Fruit fly (Drosophila melanogaster) whole organism: ENCODE measurements around the gene CG34163.
A peak's percentile ranks its signal among the peaks of the same experiment; 100 is the strongest.

Experiments
- CG8478 ChIP-seq: fragments of >200 bp; optimal IDR thresholded peaks from 2 replicates; lab custom pipeline; 2018; ENCODE audit warnings: inconsistent platforms
- Dll ChIP-seq: fragments of >200 bp; optimal IDR thresholded peaks from 2 replicates; lab custom pipeline; 2017
- EcR ChIP-seq, 2 experiments: fragments of >200 bp; optimal IDR thresholded peaks; 2 replicates each; lab custom pipeline; 2017; ENCODE audit warnings: missing biosample characterization in 2 of 2, missing genetic modification characterization in 2 of 2, missing genetic modification reagents in 2 of 2
- pan ChIP-seq: fragments of >200 bp; optimal IDR thresholded peaks from 2 replicates; lab custom pipeline; 2017
- psq ChIP-seq: fragments of >200 bp; optimal IDR thresholded peaks from 2 replicates; lab custom pipeline; 2017
- usp ChIP-seq: fragments of >200 bp; optimal IDR thresholded peaks from 2 replicates; lab custom pipeline; 2017; ENCODE audit warnings: missing biosample characterization, missing genetic modification characterization, mixed read lengths

CG34163 gene

dm6 chr2L:11963422-11964322 is 24.4 kb upstream of the CG34163 start:
- TF ChIP-seq EcR (GFP tag; optimal IDR thresholded peaks at IDR 0.05; lab: Kevin White, UChicago) (no peak), usp (no peak), Dll (lab: Kevin White, UChicago) (no peak), psq (no peak), CG8478 (lab: Kevin White, UChicago) (no peak), pan (lab: Kevin White, UChicago) (no peak)

- TF ChIP-seq Dll (lab: Kevin White, UChicago): no peak
- TF ChIP-seq usp: no peak
- TF ChIP-seq psq: no peak
- TF ChIP-seq pan (lab: Kevin White, UChicago): no peak
- TF ChIP-seq EcR (GFP tag; optimal IDR thresholded peaks at IDR 0.05; lab: Kevin White, UChicago): no peak
- no peak for TF ChIP-seq CG8478 (lab: Kevin White, UChicago)
These were observed 22.2 kb upstream of the CG34163 start for dm6 chr2L:11965610-11966594.

dm6 chr2L:11968581-11969272 is 19.3 kb upstream of the CG34163 start:
- peak; percentile 26 for TF ChIP-seq CG8478 (lab: Kevin White, UChicago)
- TF ChIP-seq pan (lab: Kevin White, UChicago): no peak

- TF ChIP-seq EcR (GFP tag; optimal IDR thresholded peaks at IDR 0.05; lab: Kevin White, UChicago) (no peak), CG8478 (lab: Kevin White, UChicago) (no peak), Dll (lab: Kevin White, UChicago) (no peak), psq (no peak), usp (no peak), pan (lab: Kevin White, UChicago) (no peak)
These were observed 18.6 kb upstream of the CG34163 start for dm6 chr2L:11969424-11969823.

- TF ChIP-seq usp (no peak), Dll (lab: Kevin White, UChicago) (no peak)
These were observed 17.7 kb upstream of the CG34163 start for dm6 chr2L:11970343-11970742.

- TF ChIP-seq CG8478 (lab: Kevin White, UChicago) (peak; percentile 84), pan (lab: Kevin White, UChicago) (no peak), EcR (GFP tag; optimal IDR thresholded peaks at IDR 0.05; lab: Kevin White, UChicago) (no peak), psq (no peak), Dll (lab: Kevin White, UChicago) (peak; percentile 75), usp (no peak)
These were observed 17.1 kb upstream of the CG34163 start for dm6 chr2L:11970853-11971397.

- TF ChIP-seq EcR (GFP tag; optimal IDR thresholded peaks at IDR 0.05; lab: Kevin White, UChicago) (no peak), CG8478 (lab: Kevin White, UChicago) (no peak), Dll (lab: Kevin White, UChicago) (no peak), pan (lab: Kevin White, UChicago) (no peak), usp (no peak), psq (no peak)
These were observed 14.8 kb upstream of the CG34163 start for dm6 chr2L:11973145-11973738.

dm6 chr2L:11976955-11977354 is 11.1 kb upstream of the CG34163 start:
- no peak for TF ChIP-seq pan (lab: Kevin White, UChicago)
- TF ChIP-seq psq: no peak
- no peak for TF ChIP-seq EcR (GFP tag; optimal IDR thresholded peaks at IDR 0.05; lab: Kevin White, UChicago)
- no peak for TF ChIP-seq CG8478 (lab: Kevin White, UChicago)
- no peak for TF ChIP-seq usp
- TF ChIP-seq Dll (lab: Kevin White, UChicago): no peak

dm6 chr2L:11977721-11978120 is 10.3 kb upstream of the CG34163 start:
- TF ChIP-seq pan (lab: Kevin White, UChicago) (no peak), Dll (lab: Kevin White, UChicago) (no peak), psq (no peak), CG8478 (lab: Kevin White, UChicago) (no peak), usp (no peak), EcR (GFP tag; optimal IDR thresholded peaks at IDR 0.05; lab: Kevin White, UChicago) (no peak)

- TF ChIP-seq CG8478 (lab: Kevin White, UChicago) (no peak), EcR (GFP tag; optimal IDR thresholded peaks at IDR 0.05; lab: Kevin White, UChicago) (no peak), pan (lab: Kevin White, UChicago) (no peak), psq (no peak), usp (no peak), Dll (lab: Kevin White, UChicago) (no peak)
These were observed 8.0 kb upstream of the CG34163 start for dm6 chr2L:11980075-11980474.

- TF ChIP-seq CG8478 (lab: Kevin White, UChicago): no peak
- TF ChIP-seq EcR (GFP tag; optimal IDR thresholded peaks at IDR 0.05; lab: Kevin White, UChicago): no peak
- TF ChIP-seq psq: no peak
- TF ChIP-seq pan (lab: Kevin White, UChicago): no peak
- no peak for TF ChIP-seq usp
- TF ChIP-seq Dll (lab: Kevin White, UChicago): no peak
These were observed 6.9 kb upstream of the CG34163 start, which contains the start of gene CG16965 for dm6 chr2L:11981210-11981609. Gene CG16965, plus strand, starts transcription at chr2L:11981591.
